Fruit fly (Drosophila melanogaster) whole organism, embryonic: ENCODE measurements around the gene CG43295.

Source experiments
- Atf-2 ChIP-seq: fragments of 200-800 bp; sonication (Bioruptor generic); optimal IDR thresholded peaks from 2 replicates; lab custom pipeline; 2016; ENCODE audit warnings: missing biosample characterization, missing genetic modification characterization
- Atf3 ChIP-seq: fragments of 200-800 bp; sonication (Bioruptor generic); optimal IDR thresholded peaks from 3 replicates; lab custom pipeline; 2016; ENCODE audit warnings: missing biosample characterization, missing genetic modification characterization
- Blimp-1 ChIP-seq: fragments of 200-800 bp; sonication (Bioruptor generic); optimal IDR thresholded peaks from 3 replicates; lab custom pipeline; 2018; ENCODE audit warnings: missing biosample characterization, missing genetic modification characterization, mild to moderate bottlenecking, moderate library complexity, missing genetic modification reagents
- CG10209 ChIP-seq: fragments of 200-800 bp; sonication (Bioruptor generic); optimal IDR thresholded peaks from 3 replicates; lab custom pipeline; 2017; ENCODE audit warnings: missing biosample characterization, mild to moderate bottlenecking, missing genetic modification characterization, missing genetic modification reagents
- CG10366 ChIP-seq: fragments of 200-800 bp; sonication (Bioruptor generic); IDR thresholded peaks from 2 replicates; pipeline ENCODE4 v1.3.6; 2022; ENCODE audit warnings: missing biosample characterization, missing genetic modification characterization
- CG10979 ChIP-seq: fragments of 200-800 bp; sonication (Bioruptor generic); optimal IDR thresholded peaks from 2 replicates; lab custom pipeline; 2018; ENCODE audit warnings: missing biosample characterization, mild to moderate bottlenecking, missing genetic modification characterization, moderate library complexity
- CG11093 ChIP-seq: fragments of 200-800 bp; sonication (Bioruptor generic); IDR thresholded peaks from 3 replicates; pipeline ENCODE4 v1.3.6; 2022; ENCODE audit warnings: missing biosample characterization, missing genetic modification characterization
- CG11695 ChIP-seq: fragments of 200-800 bp; sonication (Bioruptor generic); IDR thresholded peaks from 3 replicates; pipeline ENCODE4 v1.3.6; 2022; ENCODE audit warnings: missing biosample characterization, missing genetic modification characterization
- CG12155 ChIP-seq: fragments of 200-800 bp; sonication (Bioruptor generic); optimal IDR thresholded peaks from 3 replicates; lab custom pipeline; 2016; ENCODE audit warnings: missing biosample characterization, missing genetic modification characterization
- CG12236 ChIP-seq: fragments of 200-800 bp; sonication (Bioruptor generic); optimal IDR thresholded peaks from 2 replicates; lab custom pipeline; 2016; ENCODE audit warnings: missing biosample characterization, missing genetic modification characterization
- CG12299 ChIP-seq: fragments of 200-800 bp; sonication (Bioruptor generic); optimal IDR thresholded peaks from 2 replicates; lab custom pipeline; 2018; ENCODE audit warnings: missing biosample characterization, mild to moderate bottlenecking, missing genetic modification characterization
- CG12391 ChIP-seq: fragments of 200-800 bp; sonication (Bioruptor generic); optimal IDR thresholded peaks from 3 replicates; lab custom pipeline; 2018; ENCODE audit warnings: missing biosample characterization, mild to moderate bottlenecking, missing genetic modification characterization, moderate library complexity
- CG13424 ChIP-seq: fragments of 200-800 bp; sonication (Bioruptor generic); optimal IDR thresholded peaks from 2 replicates; lab custom pipeline; 2019; ENCODE audit warnings: missing biosample characterization, mild to moderate bottlenecking, missing genetic modification characterization, moderate library complexity
- CG14710 ChIP-seq: fragments of 200-800 bp; sonication (Bioruptor generic); optimal IDR thresholded peaks from 3 replicates; lab custom pipeline; 2019; ENCODE audit warnings: missing biosample characterization, mild to moderate bottlenecking, missing genetic modification characterization, moderate library complexity
- CG15269 ChIP-seq: fragments of 200-800 bp; sonication (Bioruptor generic); optimal IDR thresholded peaks from 2 replicates; lab custom pipeline; 2018; ENCODE audit warnings: missing biosample characterization, mild to moderate bottlenecking, missing genetic modification characterization, moderate library complexity
- CG17829 ChIP-seq: fragments of 200-800 bp; optimal IDR thresholded peaks from 2 replicates; lab custom pipeline; 2019; ENCODE audit warnings: missing biosample characterization, mild to moderate bottlenecking, missing genetic modification characterization, moderate library complexity
- CG18619 ChIP-seq: fragments of 200-800 bp; sonication (Bioruptor generic); optimal IDR thresholded peaks from 3 replicates; lab custom pipeline; 2017; ENCODE audit warnings: missing biosample characterization, mild to moderate bottlenecking, missing genetic modification characterization
- CG2120 ChIP-seq: fragments of 200-800 bp; sonication (Bioruptor generic); optimal IDR thresholded peaks from 3 replicates; lab custom pipeline; 2016; ENCODE audit warnings: missing biosample characterization, missing genetic modification characterization
- CG30403 ChIP-seq: fragments of 200-800 bp; sonication (Bioruptor generic); optimal IDR thresholded peaks from 3 replicates; lab custom pipeline; 2016; ENCODE audit warnings: missing biosample characterization, missing genetic modification characterization
- CG3281 ChIP-seq: fragments of 200-800 bp; sonication (Bioruptor generic); optimal IDR thresholded peaks from 3 replicates; lab custom pipeline; 2017; ENCODE audit warnings: missing biosample characterization, mild to moderate bottlenecking, missing genetic modification characterization
- CG33213 ChIP-seq: fragments of 200-800 bp; sonication (Bioruptor generic); optimal IDR thresholded peaks from 3 replicates; lab custom pipeline; 2016; ENCODE audit warnings: missing biosample characterization, missing genetic modification characterization
- CG4404 ChIP-seq: fragments of 200-800 bp; sonication (Bioruptor generic); IDR thresholded peaks from 2 replicates; pipeline ENCODE4 v1.3.6; 2022; ENCODE audit warnings: missing biosample characterization, missing genetic modification characterization
- CG4730 ChIP-seq: fragments of 200-800 bp; sonication (Bioruptor generic); IDR thresholded peaks from 2 replicates; pipeline ENCODE4 v1.3.6; 2022; ENCODE audit warnings: missing biosample characterization, missing genetic modification characterization
- CG4820 ChIP-seq: fragments of 200-800 bp; sonication (Bioruptor generic); optimal IDR thresholded peaks from 3 replicates; lab custom pipeline; 2016; ENCODE audit warnings: missing biosample characterization, missing genetic modification characterization
- CG7357 ChIP-seq: fragments of 200-800 bp; sonication (Bioruptor generic); IDR thresholded peaks from 3 replicates; pipeline ENCODE4 v1.3.6; 2022; ENCODE audit warnings: missing biosample characterization, missing genetic modification characterization
- CG9727 ChIP-seq: fragments of 200-800 bp; sonication (Bioruptor generic); optimal IDR thresholded peaks from 3 replicates; lab custom pipeline; 2017; ENCODE audit warnings: missing biosample characterization, mild to moderate bottlenecking, missing genetic modification characterization
- E2f1 ChIP-seq: fragments of 200-800 bp; sonication (Bioruptor generic); IDR thresholded peaks from 2 replicates; pipeline ENCODE4 v1.3.6; 2022; ENCODE audit warnings: missing biosample characterization, missing genetic modification characterization
- HLH54F ChIP-seq: fragments of 200-800 bp; sonication (Bioruptor generic); optimal IDR thresholded peaks from 3 replicates; lab custom pipeline; 2016; ENCODE audit warnings: missing biosample characterization, missing genetic modification characterization
- Mad ChIP-seq: fragments of 200-800 bp; sonication (Bioruptor generic); optimal IDR thresholded peaks from 2 replicates; lab custom pipeline; 2016; ENCODE audit warnings: missing biosample characterization, missing genetic modification characterization
- Myb ChIP-seq: fragments of 200-800 bp; sonication (Bioruptor generic); optimal IDR thresholded peaks from 2 replicates; lab custom pipeline; 2016; ENCODE audit warnings: missing biosample characterization, missing genetic modification characterization
- Spps ChIP-seq: fragments of 200-800 bp; sonication (Bioruptor generic); optimal IDR thresholded peaks from 2 replicates; lab custom pipeline; 2018; ENCODE audit warnings: missing biosample characterization, mild to moderate bottlenecking, missing genetic modification characterization
- Ssrp ChIP-seq: fragments of 200-800 bp; sonication (Bioruptor generic); optimal IDR thresholded peaks from 2 replicates; lab custom pipeline; 2018; ENCODE audit warnings: missing biosample characterization, mild to moderate bottlenecking, missing genetic modification characterization, moderate library complexity
- Usf ChIP-seq: fragments of 200-800 bp; sonication (Bioruptor generic); optimal IDR thresholded peaks from 2 replicates; lab custom pipeline; 2017; ENCODE audit warnings: missing genotype, missing biosample characterization, missing genetic modification characterization
- ara ChIP-seq: fragments of 200-800 bp; sonication (Bioruptor generic); IDR thresholded peaks from 2 replicates; pipeline ENCODE4 v1.3.6; 2022; ENCODE audit warnings: missing biosample characterization, missing genetic modification characterization
- az2 ChIP-seq: fragments of 200-800 bp; sonication (Bioruptor generic); optimal IDR thresholded peaks from 3 replicates; lab custom pipeline; 2016; ENCODE audit warnings: missing biosample characterization, missing genetic modification characterization
- btn ChIP-seq: fragments of 200-800 bp; sonication (Bioruptor generic); optimal IDR thresholded peaks from 2 replicates; lab custom pipeline; 2016; ENCODE audit warnings: missing biosample characterization, missing genetic modification characterization
- ci ChIP-seq: fragments of 200-800 bp; sonication (Bioruptor generic); IDR thresholded peaks from 3 replicates; pipeline ENCODE4 v1.3.6; 2022; ENCODE audit warnings: missing biosample characterization, missing genetic modification characterization
- cwo ChIP-seq: fragments of 200-800 bp; sonication (Bioruptor generic); optimal IDR thresholded peaks from 3 replicates; lab custom pipeline; 2017; ENCODE audit warnings: missing biosample characterization, missing genetic modification characterization, mild to moderate bottlenecking, moderate library complexity, missing genetic modification reagents
- dmrt11E ChIP-seq: fragments of 200-800 bp; sonication (Bioruptor generic); optimal IDR thresholded peaks from 3 replicates; lab custom pipeline; 2018; ENCODE audit warnings: missing biosample characterization, mild to moderate bottlenecking, missing genetic modification characterization, moderate library complexity
- esg ChIP-seq: fragments of 200-800 bp; sonication (Bioruptor generic); conservative IDR thresholded peaks from 2 replicates; pipeline ENCODE4 v1.3.6; 2022; ENCODE audit warnings: missing biosample characterization, missing genetic modification characterization
- gt ChIP-seq: fragments of 200-800 bp; sonication (Bioruptor generic); IDR thresholded peaks from 2 replicates; pipeline ENCODE4 v1.3.6; 2022; ENCODE audit warnings: missing biosample characterization, missing genetic modification characterization
- ham ChIP-seq: fragments of 200-800 bp; sonication (Bioruptor generic); IDR thresholded peaks from 2 replicates; pipeline ENCODE4 v1.3.6; 2022; ENCODE audit warnings: missing biosample characterization, missing genetic modification characterization
- mirr ChIP-seq: fragments of 200-800 bp; sonication (Bioruptor generic); optimal IDR thresholded peaks from 3 replicates; lab custom pipeline; 2018; ENCODE audit warnings: missing biosample characterization, mild to moderate bottlenecking, missing genetic modification characterization
- odd ChIP-seq: fragments of 200-800 bp; sonication (Bioruptor generic); optimal IDR thresholded peaks from 2 replicates; lab custom pipeline; 2017; ENCODE audit warnings: missing biosample characterization, mild to moderate bottlenecking, missing genetic modification characterization
- rib ChIP-seq: fragments of 200-800 bp; sonication (Bioruptor generic); IDR thresholded peaks from 2 replicates; pipeline ENCODE4 v1.3.6; 2022; ENCODE audit warnings: missing biosample characterization, missing genetic modification characterization
- salm ChIP-seq: fragments of 200-800 bp; sonication (Bioruptor generic); optimal IDR thresholded peaks from 2 replicates; lab custom pipeline; 2018; ENCODE audit warnings: missing biosample characterization, mild to moderate bottlenecking, missing genetic modification characterization
- schlank ChIP-seq: fragments of 200-800 bp; sonication (Bioruptor generic); optimal IDR thresholded peaks from 2 replicates; lab custom pipeline; 2018; ENCODE audit warnings: missing biosample characterization, mild to moderate bottlenecking, missing genetic modification characterization
- usp ChIP-seq: fragments of >200 bp; optimal IDR thresholded peaks from 2 replicates; lab custom pipeline; 2017; ENCODE audit warnings: missing biosample characterization, missing genetic modification characterization
- wdn ChIP-seq: fragments of 200-800 bp; sonication (Bioruptor generic); IDR thresholded peaks from 2 replicates; pipeline ENCODE4 v1.3.6; 2022; ENCODE audit warnings: missing biosample characterization, missing genetic modification characterization

The CG43295 gene

dm6 chr3L:16060806-16061600 is 44.6 kb upstream of the CG43295 start (continued):
- TF ChIP-seq dmrt11E (tag; lab: Kevin White, UChicago) (peak; percentile 45), esg (peak; percentile 41; the same call in 1 of the 2 replicates), CG3281 (GFP tag; lab: Kevin White, UChicago) (peak; percentile 66), usp (no peak), CG11093 (GFP tag; lab: Robert Waterston, UW) (no peak), HLH54F (GFP tag; lab: Kevin White, UChicago) (peak; percentile 24), CG12299 (tag; lab: Kevin White, UChicago) (peak; percentile 18), az2 (GFP tag; lab: Kevin White, UChicago) (peak; percentile 51), Blimp-1 (GFP tag; lab: Kevin White, UChicago) (peak; percentile 64), ara (GFP tag; lab: Robert Waterston, UW) (no peak), CG15269 (tag; lab: Kevin White, UChicago) (no peak), salm (tag; lab: Kevin White, UChicago) (peak; percentile 13), mirr (GFP tag; lab: Kevin White, UChicago) (no peak), schlank (no peak), CG33213 (GFP tag; lab: Kevin White, UChicago) (no peak), CG12155 (GFP tag; lab: Kevin White, UChicago) (peak; percentile 38), CG12236 (GFP tag; lab: Kevin White, UChicago) (no peak), cwo (peak; percentile 33), CG10366 (GFP tag; lab: Robert Waterston, UW) (peak; percentile 9; the same call in 1 of the 2 replicates), CG2120 (GFP tag; lab: Kevin White, UChicago) (peak; percentile 47), Myb (peak; percentile 22), E2f1 (GFP tag; lab: Robert Waterston, UW) (0 out of 2 replicates have a peak, but pooled peaks have one; percentile 18), CG30403 (GFP tag; lab: Kevin White, UChicago) (peak; percentile 72), btn (GFP tag; lab: Kevin White, UChicago) (no peak), wdn (GFP tag; lab: Robert Waterston, UW) (0 out of 2 replicates have a peak, but pooled peaks have one; percentile 7), Spps (tag; lab: Kevin White, UChicago) (peak; percentile 14), odd (GFP tag; lab: Kevin White, UChicago) (peak; percentile 54), rib (GFP tag; lab: Robert Waterston, UW) (0 out of 2 replicates have a peak, but pooled peaks have one; percentile 19), CG17829 (peak; percentile 53), Usf (GFP tag; lab: Kevin White, UChicago) (peak; percentile 21), CG14710 (peak; percentile 71), Atf-2 (GFP tag; lab: Kevin White, UChicago) (peak; percentile 20), CG4404 (GFP tag; lab: Robert Waterston, UW) (no peak), CG12391 (tag; lab: Kevin White, UChicago) (peak; percentile 57), CG18619 (peak; percentile 59), CG4820 (GFP tag; lab: Kevin White, UChicago) (peak; percentile 29), ham (0 out of 2 replicates have a peak, but pooled peaks have one; percentile 19), ci (GFP tag; lab: Robert Waterston, UW) (no peak), CG9727 (peak; percentile 76), Mad (GFP tag; lab: Kevin White, UChicago) (no peak), Atf3 (GFP tag; lab: Kevin White, UChicago) (no peak), gt (GFP tag; lab: Robert Waterston, UW) (no peak), Ssrp (tag; lab: Kevin White, UChicago) (peak; percentile 52), CG11695 (GFP tag; lab: Robert Waterston, UW) (0 out of 3 replicates have a peak, but pooled peaks have one; percentile 17), CG10209 (GFP tag; lab: Kevin White, UChicago) (peak; percentile 53), CG7357 (0 out of 3 replicates have a peak, but pooled peaks have one; percentile 16), CG4730 (no peak), CG10979 (tag; lab: Kevin White, UChicago) (peak; percentile 75), CG13424 (tag; lab: Kevin White, UChicago) (peak; percentile 56)
